Worm (Caenorhabditis elegans) whole organism, L1 larva: Measurements from ENCODE around the gene col-166.

Experiments
- C04F5.9 ChIP-seq: sonication (generic microtip); optimal IDR thresholded peaks from 2 replicates; lab custom pipeline; 2016; ENCODE audit warnings: missing genetic modification characterization, missing compliant biosample characterization
- C16A3.4 ChIP-seq: fragments of 150-350 bp; optimal IDR thresholded peaks from 2 replicates; lab custom pipeline; 2014; ENCODE audit warnings: missing biosample characterization, missing genetic modification characterization
- F16B12.6 ChIP-seq: fragments of 150-350 bp; optimal IDR thresholded peaks from 2 replicates; lab custom pipeline; 2014; ENCODE audit warnings: missing biosample characterization, missing genetic modification characterization
- Y116A8C.19 ChIP-seq: sonication (generic microtip); optimal IDR thresholded peaks from 2 replicates; lab custom pipeline; 2016; ENCODE audit warnings: missing compliant biosample characterization, missing genetic modification characterization, borderline replicate concordance
- alr-1 ChIP-seq: fragments of 200-800 bp; sonication (Bioruptor generic); optimal IDR thresholded peaks from 2 replicates; lab custom pipeline; 2018; ENCODE audit warnings: borderline replicate concordance, mild to moderate bottlenecking, missing genetic modification characterization, missing compliant biosample characterization
- ceh-63 ChIP-seq: fragments of 200-800 bp; sonication (Bioruptor generic); optimal IDR thresholded peaks from 2 replicates; lab custom pipeline; 2018; ENCODE audit warnings: mild to moderate bottlenecking, missing genetic modification characterization, missing compliant biosample characterization
- ceh-82 ChIP-seq, 3 experiments: fragments of 150-350 bp in 1 of 3; sonication (generic microtip) in 2 of 3; optimal IDR thresholded peaks; 2 replicates each; lab custom pipeline; 2014 to 2017; ENCODE audit warnings: missing biosample characterization in 3 of 3, missing genetic modification characterization in 3 of 3
- ceh-88 ChIP-seq: fragments of 200-800 bp; sonication (Bioruptor generic); IDR thresholded peaks from 2 replicates; pipeline ENCODE4 v1.3.6; 2022; ENCODE audit warnings: missing genetic modification characterization, missing compliant biosample characterization
- ceh-90 ChIP-seq: sonication (generic microtip); optimal IDR thresholded peaks from 2 replicates; lab custom pipeline; 2016; ENCODE audit warnings: missing genetic modification characterization, missing compliant biosample characterization
- ces-1 ChIP-seq: fragments of 150-350 bp; optimal IDR thresholded peaks from 2 replicates; lab custom pipeline; 2014; ENCODE audit warnings: missing biosample characterization, missing genetic modification reagents, missing genetic modification characterization
- egl-13 ChIP-seq: sonication (generic microtip); optimal IDR thresholded peaks from 2 replicates; lab custom pipeline; 2016; ENCODE audit warnings: missing genotype, missing genetic modification reagents, missing genetic modification characterization, missing compliant biosample characterization
- egl-27 ChIP-seq, 2 experiments: fragments of 150-350 bp in 1 of 2; sonication (generic microtip); optimal IDR thresholded peaks; 3 replicates each; lab custom pipeline; 2017 to 2018; ENCODE audit warnings: missing biosample characterization in 2 of 2, missing genetic modification characterization in 2 of 2, missing genetic modification reagents in 2 of 2
- elt-3 ChIP-seq, 6 experiments: fragments of 150-350 bp in 1 of 6; sonication (generic microtip); optimal IDR thresholded peaks; 2 replicates each; lab custom pipeline; 2017 to 2018; ENCODE audit warnings: missing biosample characterization in 6 of 6, missing genetic modification characterization in 6 of 6, inconsistent platforms in 1 of 6
- fos-1 ChIP-seq: fragments of 150-350 bp; optimal IDR thresholded peaks from 2 replicates; lab custom pipeline; 2014; ENCODE audit warnings: missing biosample characterization, missing genetic modification characterization
- grh-1 ChIP-seq: fragments of 200-800 bp; sonication (Bioruptor generic); IDR thresholded peaks from 2 replicates; pipeline ENCODE4 v1.3.6; 2022; ENCODE audit warnings: missing genetic modification reagents, missing genetic modification characterization, missing compliant biosample characterization
- irx-1 ChIP-seq: sonication (generic microtip); optimal IDR thresholded peaks from 2 replicates; lab custom pipeline; 2016; ENCODE audit warnings: missing genetic modification characterization, missing compliant biosample characterization
- isw-1 ChIP-seq: fragments of 200-800 bp; sonication (Bioruptor generic); IDR thresholded peaks from 2 replicates; pipeline ENCODE4 v1.3.6; 2022; ENCODE audit warnings: missing genetic modification characterization, missing compliant biosample characterization
- jun-1 ChIP-seq: fragments of 150-350 bp; optimal IDR thresholded peaks from 2 replicates; lab custom pipeline; 2014; ENCODE audit warnings: missing biosample characterization, missing genetic modification reagents, missing genetic modification characterization
- lin-13 ChIP-seq: fragments of 150-350 bp; optimal IDR thresholded peaks from 2 replicates; lab custom pipeline; 2014; ENCODE audit warnings: missing biosample characterization, missing genetic modification reagents, missing genetic modification characterization
- lin-14 ChIP-seq: fragments of 200-800 bp; sonication (Bioruptor generic); optimal IDR thresholded peaks from 2 replicates; lab custom pipeline; 2018; ENCODE audit warnings: mild to moderate bottlenecking, missing genetic modification characterization, moderate library complexity, missing compliant biosample characterization
- lin-35 ChIP-seq, 2 experiments: fragments of 150-350 bp; optimal IDR thresholded peaks; 2 replicates each; lab custom pipeline; 2014; ENCODE audit warnings: missing biosample characterization in 2 of 2, missing genetic modification characterization in 2 of 2, missing genetic modification reagents in 2 of 2
- lin-39 ChIP-seq: fragments of 150-350 bp; optimal IDR thresholded peaks from 2 replicates; lab custom pipeline; 2014; ENCODE audit warnings: missing biosample characterization, missing genetic modification reagents, missing genetic modification characterization
- lsy-2 ChIP-seq, 2 experiments: fragments of 150-350 bp; optimal IDR thresholded peaks; 2 replicates each; lab custom pipeline; 2014; ENCODE audit warnings: missing biosample characterization in 2 of 2, missing genetic modification characterization in 2 of 2
- mef-2 ChIP-seq: fragments of 150-350 bp; optimal IDR thresholded peaks from 2 replicates; lab custom pipeline; 2014; ENCODE audit warnings: missing biosample characterization, missing genetic modification characterization
- nhr-11 ChIP-seq: fragments of 150-350 bp; optimal IDR thresholded peaks from 2 replicates; lab custom pipeline; 2014; ENCODE audit warnings: missing biosample characterization, missing genetic modification characterization
- nhr-237 ChIP-seq: fragments of 150-350 bp; optimal IDR thresholded peaks from 2 replicates; lab custom pipeline; 2014; ENCODE audit warnings: missing biosample characterization, missing genetic modification characterization
- nhr-71 ChIP-seq: sonication (generic microtip); optimal IDR thresholded peaks from 2 replicates; lab custom pipeline; 2016; ENCODE audit warnings: mild to moderate bottlenecking, missing genetic modification characterization, moderate library complexity, missing compliant biosample characterization
- nhr-77 ChIP-seq: fragments of 150-350 bp; optimal IDR thresholded peaks from 2 replicates; lab custom pipeline; 2014; ENCODE audit warnings: missing biosample characterization, missing genetic modification characterization
- nhr-84 ChIP-seq: sonication (generic microtip); optimal IDR thresholded peaks from 2 replicates; lab custom pipeline; 2017; ENCODE audit warnings: missing biosample characterization, missing genetic modification characterization
- nhr-85 ChIP-seq: sonication (generic microtip); peaks from one replicate; lab custom pipeline; 2016; ENCODE audit warnings: missing genetic modification characterization, inconsistent platforms, missing compliant biosample characterization
- nhr-90 ChIP-seq: sonication (generic microtip); optimal IDR thresholded peaks from 2 replicates; lab custom pipeline; 2016; ENCODE audit warnings: mild to moderate bottlenecking, missing genetic modification characterization, missing compliant biosample characterization; ENCODE audit not compliant: poor library complexity
- pax-3 ChIP-seq: fragments of 200-800 bp; sonication (Bioruptor generic); optimal IDR thresholded peaks from 2 replicates; lab custom pipeline; 2018; ENCODE audit warnings: mild to moderate bottlenecking, missing genetic modification characterization, moderate library complexity, missing compliant biosample characterization
- pqm-1 ChIP-seq: sonication (generic microtip); optimal IDR thresholded peaks from 3 replicates; lab custom pipeline; 2017; ENCODE audit warnings: missing biosample characterization, missing genetic modification characterization
- skn-1 ChIP-seq: fragments of 150-350 bp; optimal IDR thresholded peaks from 2 replicates; lab custom pipeline; 2014; ENCODE audit warnings: missing biosample characterization, missing genetic modification characterization
- snu-23 ChIP-seq: sonication (generic microtip); optimal IDR thresholded peaks from 2 replicates; lab custom pipeline; 2016; ENCODE audit warnings: missing genetic modification characterization, missing compliant biosample characterization
- sup-37 ChIP-seq: fragments of 200-800 bp; sonication (Bioruptor generic); optimal IDR thresholded peaks from 2 replicates; lab custom pipeline; 2018; ENCODE audit warnings: mild to moderate bottlenecking, missing genetic modification characterization, missing compliant biosample characterization
- swsn-7 ChIP-seq: sonication (generic microtip); optimal IDR thresholded peaks from 2 replicates; lab custom pipeline; 2016; ENCODE audit warnings: missing genetic modification characterization, missing compliant biosample characterization
- tbx-2 ChIP-seq: sonication (generic microtip); optimal IDR thresholded peaks from 2 replicates; lab custom pipeline; 2016; ENCODE audit warnings: missing genetic modification characterization, missing compliant biosample characterization
- tlp-1 ChIP-seq: fragments of 150-350 bp; optimal IDR thresholded peaks from 2 replicates; lab custom pipeline; 2014; ENCODE audit warnings: missing biosample characterization, missing genetic modification characterization
- unc-30 ChIP-seq: sonication (generic microtip); optimal IDR thresholded peaks from 2 replicates; lab custom pipeline; 2017; ENCODE audit warnings: missing biosample characterization, missing genetic modification characterization
- unc-86 ChIP-seq: sonication (generic microtip); optimal IDR thresholded peaks from 2 replicates; lab custom pipeline; 2016; ENCODE audit warnings: missing genetic modification characterization, missing compliant biosample characterization
- unc-98 ChIP-seq: fragments of 200-800 bp; sonication (Bioruptor generic); IDR thresholded peaks from 2 replicates; pipeline ENCODE4 v1.3.6; 2022; ENCODE audit warnings: missing genetic modification characterization, missing compliant biosample characterization
- vab-15 ChIP-seq: sonication (generic microtip); optimal IDR thresholded peaks from 2 replicates; lab custom pipeline; 2017; ENCODE audit warnings: missing genotype, mild to moderate bottlenecking, missing genetic modification characterization, missing compliant biosample characterization
- zag-1 ChIP-seq: fragments of 150-350 bp; optimal IDR thresholded peaks from 2 replicates; lab custom pipeline; 2014; ENCODE audit warnings: missing biosample characterization, missing genetic modification characterization
- zip-4 ChIP-seq: fragments of 200-800 bp; sonication (Bioruptor generic); optimal IDR thresholded peaks from 2 replicates; lab custom pipeline; 2018; ENCODE audit warnings: mild to moderate bottlenecking, missing genetic modification characterization, moderate library complexity, missing compliant biosample characterization
- ztf-11 ChIP-seq, 2 experiments: sonication (generic microtip); optimal IDR thresholded peaks; 2 replicates each; lab custom pipeline; 2016 to 2017; ENCODE audit warnings: missing genetic modification characterization in 2 of 2, missing biosample characterization in 1 of 2, missing compliant biosample characterization in 1 of 2
- ztf-4 ChIP-seq: fragments of 150-350 bp; optimal IDR thresholded peaks from 2 replicates; lab custom pipeline; 2014; ENCODE audit warnings: missing biosample characterization, missing genetic modification characterization

col-166 gene

ce11 chrX:6320887-6321286, 41.1 kb downstream of the col-166 start (continued):
- TF ChIP-seq tlp-1 (tag; lab: Kevin White, UChicago), result no peak
- TF ChIP-seq skn-1 (tag; lab: Kevin White, UChicago), result no peak
- no peak for TF ChIP-seq nhr-11
- TF ChIP-seq ztf-11 (tag; optimal IDR thresholded peaks at IDR 0.05; lab: Kevin White, UChicago), result no peak
- no peak for TF ChIP-seq ceh-88
- no peak for TF ChIP-seq unc-86
- TF ChIP-seq ceh-90 (tag; lab: Kevin White, UChicago), result no peak
- no peak for TF ChIP-seq unc-30 (tag; lab: Kevin White, UChicago)
- no peak for TF ChIP-seq fos-1 (tag; lab: Kevin White, UChicago)
- no peak for TF ChIP-seq pqm-1 (tag; lab: Kevin White, UChicago)
- no peak for TF ChIP-seq ztf-4
- TF ChIP-seq lin-39 (tag; lab: Kevin White, UChicago), result no peak

DNA sequence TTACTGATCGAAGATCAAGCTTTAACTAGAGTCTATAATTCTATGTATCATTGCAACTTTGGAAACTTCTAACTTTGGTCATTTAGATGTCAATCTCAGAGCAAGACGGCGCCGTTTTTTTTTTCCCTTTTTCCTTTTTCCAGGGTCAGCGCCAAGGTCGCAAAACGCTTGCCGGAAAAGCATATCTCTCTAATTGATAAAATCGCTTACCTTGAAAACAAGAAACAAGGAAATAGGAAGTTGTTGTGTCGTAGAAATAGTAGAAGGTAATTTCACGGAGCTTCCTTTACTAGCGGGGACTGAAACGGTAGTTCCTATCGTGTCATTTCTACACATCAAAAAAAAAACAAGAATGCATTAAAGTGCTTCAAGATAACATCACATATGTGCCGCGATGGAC, 41.6 kb downstream of the col-166 start:
- TF ChIP-seq nhr-77 (tag; lab: Kevin White, UChicago), result no peak
- no peak for TF ChIP-seq isw-1 (GFP tag; lab: Robert Waterston, UW)
- TF ChIP-seq nhr-237 (tag; lab: Kevin White, UChicago), result no peak
- no peak for TF ChIP-seq skn-1 (tag; lab: Kevin White, UChicago)
- TF ChIP-seq nhr-71 (tag; lab: Kevin White, UChicago), result no peak
- TF ChIP-seq pax-3 (tag; lab: Kevin White, UChicago), result no peak
- no peak for TF ChIP-seq vab-15 (tag; lab: Kevin White, UChicago)
- TF ChIP-seq ceh-82 (tag; optimal IDR thresholded peaks at IDR 0.05; lab: Kevin White, UChicago), result no peak
- no peak for TF ChIP-seq unc-98

- TF ChIP-seq egl-27 (tag; optimal IDR thresholded peaks at IDR 0.05; lab: Kevin White, UChicago), result no peak
- no peak for TF ChIP-seq isw-1 (GFP tag; lab: Robert Waterston, UW)
- TF ChIP-seq ces-1 (GFP tag; lab: Kevin White, UChicago), result no peak
- TF ChIP-seq snu-23 (GFP tag; lab: Kevin White, UChicago), result peak; percentile 11
- TF ChIP-seq lsy-2 (tag; optimal IDR thresholded peaks at IDR 0.05; lab: Kevin White, UChicago), result no peak
- TF ChIP-seq nhr-84 (tag; lab: Kevin White, UChicago), result no peak
- no peak for TF ChIP-seq C04F5.9
- no peak for TF ChIP-seq lin-35 (GFP tag; optimal IDR thresholded peaks at IDR 0.05; lab: Kevin White, UChicago)
- no peak for TF ChIP-seq F16B12.6 (tag; lab: Kevin White, UChicago)
- no peak for TF ChIP-seq Y116A8C.19 (tag; lab: Kevin White, UChicago)
- peak; percentile 86 for TF ChIP-seq nhr-85
- no peak for TF ChIP-seq zag-1
- no peak for TF ChIP-seq jun-1
- TF ChIP-seq nhr-71 (tag; lab: Kevin White, UChicago), result peak; percentile 13
- 0 out of 2 replicates have a peak, but pooled peaks have one; percentile 12 for TF ChIP-seq grh-1 (GFP tag; lab: Robert Waterston, UW)
- TF ChIP-seq pax-3 (tag; lab: Kevin White, UChicago), result no peak
- TF ChIP-seq irx-1 (tag; lab: Kevin White, UChicago), result no peak
- TF ChIP-seq unc-98, result no peak
- no peak for TF ChIP-seq egl-13 (tag; lab: Kevin White, UChicago)
- TF ChIP-seq zip-4, result no peak
- TF ChIP-seq nhr-90 (tag; lab: Kevin White, UChicago), result no peak
- TF ChIP-seq fos-1 (tag; lab: Kevin White, UChicago), result no peak
- TF ChIP-seq C16A3.4 (tag; lab: Kevin White, UChicago), result no peak
- TF ChIP-seq alr-1 (tag; lab: Kevin White, UChicago), result no peak
- no peak for TF ChIP-seq swsn-7 (tag; lab: Kevin White, UChicago)
- no peak for TF ChIP-seq ceh-63 (GFP tag; lab: Kevin White, UChicago)
- TF ChIP-seq lin-13 (GFP tag; lab: Kevin White, UChicago), result no peak
- TF ChIP-seq tbx-2 (tag; lab: Kevin White, UChicago), result peak; percentile 7
- TF ChIP-seq elt-3 (tag; optimal IDR thresholded peaks at IDR 0.05; lab: Kevin White, UChicago), result peak in 3 of 6 experiments; percentile 41 to 47 (median 44)
- no peak for TF ChIP-seq sup-37
- TF ChIP-seq ztf-4, result no peak
- no peak for TF ChIP-seq nhr-11
- TF ChIP-seq mef-2 (tag; lab: Kevin White, UChicago), result no peak
- no peak for TF ChIP-seq ceh-90 (tag; lab: Kevin White, UChicago)
- peak; percentile 9 for TF ChIP-seq lin-14 (GFP tag; lab: Kevin White, UChicago)
- TF ChIP-seq, all 84 proteins: peak for 7
Observed at ce11 chrX:6323129-6323528, 43.3 kb downstream of the col-166 start, which contains the start of gene col-167. TSS of gene col-167 (plus strand) at chrX:6323488.
